Worm (Caenorhabditis elegans) whole organism, midembryonic: Measurements from ENCODE around the gene ZK512.2.

Source experiments
- cog-1 ChIP-seq: sonication (generic microtip); optimal IDR thresholded peaks from 2 replicates; lab custom pipeline; 2016; ENCODE audit warnings: missing genetic modification characterization, missing compliant biosample characterization
- flt-1 ChIP-seq: fragments of 200-800 bp; sonication (Bioruptor generic); IDR thresholded peaks from 2 replicates; pipeline ENCODE4 v1.3.6; 2022; ENCODE audit warnings: missing genetic modification characterization, missing compliant biosample characterization
- klf-2 ChIP-seq: fragments of 200-800 bp; sonication (Bioruptor generic); conservative IDR thresholded peaks from 2 replicates; pipeline ENCODE4 v1.3.6; 2022; ENCODE audit warnings: missing genetic modification reagents, missing genetic modification characterization, missing compliant biosample characterization
- med-1 ChIP-seq: sonication (generic microtip); optimal IDR thresholded peaks from 2 replicates; lab custom pipeline; 2017; ENCODE audit warnings: missing genetic modification characterization, mild to moderate bottlenecking, missing compliant biosample characterization, antibody characterized with exemption, missing genetic modification reagents; ENCODE audit not compliant: insufficient read depth
- ref-1 ChIP-seq: fragments of 200-800 bp; sonication (Bioruptor generic); conservative IDR thresholded peaks from 2 replicates; pipeline ENCODE4 v1.3.6; 2022; ENCODE audit warnings: missing genetic modification reagents, missing genetic modification characterization, missing compliant biosample characterization
- tab-1 ChIP-seq: fragments of 200-800 bp; sonication (Bioruptor generic); IDR thresholded peaks from 2 replicates; pipeline ENCODE4 v1.3.6; 2022; ENCODE audit warnings: missing genetic modification characterization, missing compliant biosample characterization
- ztf-23 ChIP-seq: fragments of 200-800 bp; sonication (Bioruptor generic); IDR thresholded peaks from 2 replicates; pipeline ENCODE4 v1.3.6; 2022; ENCODE audit warnings: missing genetic modification reagents, missing genetic modification characterization, missing compliant biosample characterization
- ztf-29 ChIP-seq: fragments of 200-800 bp; sonication (Bioruptor generic); IDR thresholded peaks from 2 replicates; pipeline ENCODE4 v1.3.6; 2022; ENCODE audit warnings: missing genetic modification reagents, missing genetic modification characterization, missing compliant biosample characterization

DNA sequence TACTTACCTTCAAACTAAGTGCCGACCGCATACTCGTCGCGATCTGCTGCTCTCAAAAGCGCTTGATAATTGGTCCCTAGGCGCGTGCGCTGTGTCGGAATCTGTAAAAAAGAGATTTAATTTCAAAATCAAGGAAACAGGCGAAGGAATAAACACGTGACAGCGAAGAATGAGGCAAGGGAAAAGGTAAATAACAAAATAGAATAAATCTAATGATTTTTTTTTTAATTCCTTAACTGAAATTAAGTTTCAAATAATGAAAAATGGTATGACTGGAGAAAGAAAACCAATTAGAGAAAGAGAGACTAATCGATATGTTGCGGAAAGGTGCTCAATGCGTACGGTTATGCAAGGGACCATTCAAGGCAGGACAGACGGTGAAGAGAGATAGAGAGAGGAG lies 35.4 kb downstream of the ZK512.2 start, which contains the start of gene cya-1:
- TF ChIP-seq tab-1 (GFP tag; lab: Robert Waterston, UW) (no peak), ztf-29 (no peak), ref-1 (no peak), klf-2 (GFP tag; lab: Robert Waterston, UW) (no peak), ztf-23 (GFP tag; lab: Robert Waterston, UW) (no peak), med-1 (no peak), cog-1 (tag; lab: Kevin White, UChicago) (no peak), flt-1 (GFP tag; lab: Robert Waterston, UW) (no peak)
